Worm (Caenorhabditis elegans) whole organism, L2 larva: ENCODE results near the gene K02A6.3.

Experiments
- C34F6.9 ChIP-seq: fragments of 150-350 bp; optimal IDR thresholded peaks from 2 replicates; lab custom pipeline; 2014; ENCODE audit warnings: missing biosample characterization, missing genetic modification characterization
- F13H6.1 ChIP-seq: sonication (generic microtip); optimal IDR thresholded peaks from 2 replicates; lab custom pipeline; 2016; ENCODE audit warnings: missing genetic modification characterization, missing compliant biosample characterization
- alr-1 ChIP-seq: fragments of 150-350 bp; optimal IDR thresholded peaks from 2 replicates; lab custom pipeline; 2014; ENCODE audit warnings: missing biosample characterization, missing genetic modification characterization
- aly-2 ChIP-seq: fragments of 150-350 bp; optimal IDR thresholded peaks from 2 replicates; lab custom pipeline; 2014; ENCODE audit warnings: missing biosample characterization, missing genetic modification characterization
- ceh-16 ChIP-seq: fragments of 150-350 bp; optimal IDR thresholded peaks from 2 replicates; lab custom pipeline; 2014; ENCODE audit warnings: missing biosample characterization, missing genetic modification characterization
- ceh-82 ChIP-seq: fragments of 150-350 bp; optimal IDR thresholded peaks from 2 replicates; lab custom pipeline; 2014; ENCODE audit warnings: missing biosample characterization, missing genetic modification characterization
- crh-2 ChIP-seq: sonication (generic microtip); optimal IDR thresholded peaks from 2 replicates; lab custom pipeline; 2017; ENCODE audit warnings: missing biosample characterization, missing genetic modification characterization
- elt-1 ChIP-seq: fragments of 150-350 bp; optimal IDR thresholded peaks from 2 replicates; lab custom pipeline; 2014; ENCODE audit warnings: missing biosample characterization, missing genetic modification characterization
- fos-1 ChIP-seq: fragments of 150-350 bp; optimal IDR thresholded peaks from 2 replicates; lab custom pipeline; 2014; ENCODE audit warnings: missing biosample characterization, missing genetic modification characterization
- gmeb-1 ChIP-seq: fragments of 150-350 bp; optimal IDR thresholded peaks from 2 replicates; lab custom pipeline; 2014; ENCODE audit warnings: missing biosample characterization, missing genetic modification characterization
- lin-13 ChIP-seq: fragments of 150-350 bp; optimal IDR thresholded peaks from 2 replicates; lab custom pipeline; 2014; ENCODE audit warnings: missing biosample characterization, missing genetic modification reagents, missing genetic modification characterization
- lin-39 ChIP-seq: fragments of 150-350 bp; optimal IDR thresholded peaks from 2 replicates; lab custom pipeline; 2014; ENCODE audit warnings: missing biosample characterization, missing genetic modification reagents, missing genetic modification characterization
- mab-5 ChIP-seq: fragments of 150-350 bp; optimal IDR thresholded peaks from 2 replicates; lab custom pipeline; 2014; ENCODE audit warnings: missing biosample characterization, missing genetic modification characterization
- mbf-1 ChIP-seq: sonication (generic microtip); optimal IDR thresholded peaks from 2 replicates; lab custom pipeline; 2017; ENCODE audit warnings: missing biosample characterization, missing genetic modification characterization
- mdl-1 ChIP-seq, 2 experiments: fragments of 150-350 bp in 1 of 2; sonication (generic microtip) in 1 of 2; optimal IDR thresholded peaks; 2 replicates each; lab custom pipeline; 2017; ENCODE audit warnings: missing biosample characterization in 2 of 2, missing genetic modification characterization in 2 of 2
- nhr-10 ChIP-seq: sonication (generic microtip); optimal IDR thresholded peaks from 2 replicates; lab custom pipeline; 2017; ENCODE audit warnings: missing biosample characterization, missing genetic modification characterization
- nhr-11 ChIP-seq: fragments of 150-350 bp; optimal IDR thresholded peaks from 2 replicates; lab custom pipeline; 2014; ENCODE audit warnings: missing biosample characterization, missing genetic modification characterization
- nhr-12 ChIP-seq: fragments of 150-350 bp; optimal IDR thresholded peaks from 2 replicates; lab custom pipeline; 2014; ENCODE audit warnings: missing biosample characterization, missing genetic modification characterization
- nhr-129 ChIP-seq: fragments of 150-350 bp; optimal IDR thresholded peaks from 2 replicates; lab custom pipeline; 2014; ENCODE audit warnings: missing biosample characterization, missing genetic modification characterization
- nhr-21 ChIP-seq: fragments of 150-350 bp; optimal IDR thresholded peaks from 2 replicates; lab custom pipeline; 2014; ENCODE audit warnings: missing biosample characterization, missing genetic modification characterization
- nhr-237 ChIP-seq: fragments of 150-350 bp; optimal IDR thresholded peaks from 2 replicates; lab custom pipeline; 2014; ENCODE audit warnings: missing biosample characterization, missing genetic modification characterization
- nhr-25 ChIP-seq: fragments of 150-350 bp; sonication (generic microtip); optimal IDR thresholded peaks from 3 replicates; lab custom pipeline; 2014; ENCODE audit warnings: missing biosample characterization, missing genetic modification characterization
- nhr-6 ChIP-seq: fragments of 150-350 bp; optimal IDR thresholded peaks from 2 replicates; lab custom pipeline; 2014; ENCODE audit warnings: missing biosample characterization, missing genetic modification characterization
- nhr-77 ChIP-seq: fragments of 150-350 bp; optimal IDR thresholded peaks from 2 replicates; lab custom pipeline; 2014; ENCODE audit warnings: missing biosample characterization, missing genetic modification characterization
- peb-1 ChIP-seq: fragments of 150-350 bp; optimal IDR thresholded peaks from 2 replicates; lab custom pipeline; 2014; ENCODE audit warnings: missing biosample characterization, missing genetic modification characterization
- sem-4 ChIP-seq: fragments of 150-350 bp; optimal IDR thresholded peaks from 2 replicates; lab custom pipeline; 2014; ENCODE audit warnings: missing biosample characterization, missing genetic modification reagents, missing genetic modification characterization
- skn-1 ChIP-seq: sonication (generic microtip); optimal IDR thresholded peaks from 2 replicates; lab custom pipeline; 2017; ENCODE audit warnings: missing biosample characterization, missing genetic modification characterization
- sma-3 ChIP-seq: sonication (generic microtip); optimal IDR thresholded peaks from 2 replicates; lab custom pipeline; 2016; ENCODE audit warnings: missing genetic modification reagents, missing genetic modification characterization, missing compliant biosample characterization
- sma-9 ChIP-seq, 2 experiments: fragments of 150-350 bp in 1 of 2; sonication (generic microtip) in 1 of 2; optimal IDR thresholded peaks; 2 replicates each; lab custom pipeline; 2014 to 2016; ENCODE audit warnings: missing genetic modification characterization in 2 of 2, mild to moderate bottlenecking in 1 of 2, missing biosample characterization in 1 of 2, missing compliant biosample characterization in 1 of 2, missing genetic modification reagents in 1 of 2, moderate library complexity in 1 of 2
- unc-55 ChIP-seq: fragments of 150-350 bp; sonication (generic microtip); optimal IDR thresholded peaks from 3 replicates; lab custom pipeline; 2014; ENCODE audit warnings: missing biosample characterization, missing genetic modification reagents, missing genetic modification characterization
- zag-1 ChIP-seq: fragments of 150-350 bp; optimal IDR thresholded peaks from 2 replicates; lab custom pipeline; 2014; ENCODE audit warnings: missing biosample characterization, missing genetic modification characterization
- ztf-11 ChIP-seq: sonication (generic microtip); optimal IDR thresholded peaks from 2 replicates; lab custom pipeline; 2017; ENCODE audit warnings: missing biosample characterization, missing genetic modification characterization
- ztf-4 ChIP-seq: fragments of 150-350 bp; optimal IDR thresholded peaks from 2 replicates; lab custom pipeline; 2014; ENCODE audit warnings: missing biosample characterization, missing genetic modification characterization

Gene K02A6.3

DNA sequence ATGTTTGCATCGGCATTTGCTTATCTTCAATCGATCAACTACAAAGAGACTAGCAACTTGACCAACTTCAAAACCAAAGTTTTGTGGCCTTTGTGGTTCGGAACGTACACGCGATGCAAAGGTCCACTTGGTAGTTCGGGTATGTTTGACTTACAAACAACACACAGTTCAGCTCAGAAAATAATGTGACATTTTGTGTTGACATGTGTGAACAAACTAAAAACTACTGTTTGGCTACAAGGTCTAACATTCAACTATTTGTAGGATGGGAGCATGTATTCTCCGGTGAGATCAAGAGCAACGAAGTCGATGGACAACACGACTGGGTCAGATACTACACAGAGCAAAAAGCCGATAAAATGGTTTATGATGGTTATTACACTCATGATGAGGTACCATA, 15.4 kb upstream of the K02A6.3 start:
- no peak for TF ChIP-seq unc-55 (GFP tag; lab: Kevin White, UChicago)
- no peak for TF ChIP-seq ztf-11 (tag; lab: Kevin White, UChicago)
- TF ChIP-seq ceh-16 = no peak
- TF ChIP-seq mbf-1 (tag; lab: Kevin White, UChicago) = no peak
- no peak for TF ChIP-seq nhr-10 (tag; lab: Kevin White, UChicago)
- no peak for TF ChIP-seq mab-5 (tag; lab: Kevin White, UChicago)
- TF ChIP-seq ztf-4 (tag; lab: Kevin White, UChicago) = no peak
- no peak for TF ChIP-seq mdl-1 (tag; optimal IDR thresholded peaks at IDR 0.05; lab: Kevin White, UChicago)

DNA sequence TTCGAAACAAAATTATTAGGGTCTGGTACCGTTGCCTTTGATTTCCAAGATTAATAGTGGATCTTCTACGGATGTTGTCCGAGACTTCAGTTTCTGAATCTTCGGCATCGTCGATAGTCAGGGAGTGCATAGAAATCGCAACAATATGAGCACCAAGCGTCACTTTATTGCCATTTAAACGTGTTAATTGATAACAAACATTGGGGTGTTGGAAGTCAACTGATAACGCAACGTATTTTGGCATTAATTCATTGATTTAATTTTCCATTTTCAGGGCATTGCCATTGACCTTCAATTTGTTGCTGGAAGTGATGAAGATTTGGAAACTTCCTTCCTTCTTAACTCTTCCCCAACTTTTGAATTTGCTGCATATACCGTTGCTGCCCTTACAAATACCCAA, 14.4 kb upstream of the K02A6.3 start, which contains the start of gene kqt-2:
Gene kqt-2 (minus strand): TSS at position 244 of the 400 bp plus-strand sequence.
- TF ChIP-seq crh-2 = peak; percentile 32
- TF ChIP-seq peb-1 (tag; lab: Kevin White, UChicago) = no peak
- TF ChIP-seq fos-1 (tag; lab: Kevin White, UChicago) = peak; percentile 69

DNA sequence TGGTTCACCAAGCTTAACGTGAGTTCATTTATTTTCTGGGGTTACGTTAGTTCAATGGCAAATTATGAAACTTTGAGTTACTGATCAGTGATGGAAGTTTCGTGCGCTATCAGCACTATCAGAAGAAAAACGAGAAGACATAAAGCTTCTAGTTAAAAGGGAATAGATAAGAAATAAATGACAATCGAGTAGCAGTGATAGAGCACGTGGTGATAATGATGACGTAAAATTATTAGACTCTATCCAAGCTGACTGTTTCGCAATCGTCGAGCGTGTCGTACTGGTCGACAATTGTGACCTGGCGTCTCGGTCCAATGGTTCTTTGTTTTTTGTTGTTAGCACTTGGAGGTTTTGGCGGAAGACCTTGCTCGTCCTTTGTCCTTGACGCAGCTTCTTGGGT, 11.4 kb upstream of the K02A6.3 start:
- TF ChIP-seq lin-13 (GFP tag; lab: Kevin White, UChicago) (no peak), gmeb-1 (peak; percentile 54), F13H6.1 (no peak), nhr-11 (no peak), mdl-1 (tag; optimal IDR thresholded peaks at IDR 0.05; lab: Kevin White, UChicago) (peak in 1 of 2 experiments; percentile 52), aly-2 (tag; lab: Kevin White, UChicago) (no peak), sma-9 (GFP tag; optimal IDR thresholded peaks at IDR 0.05; lab: Kevin White, UChicago) (peak; percentile 82), sma-9 (tag; optimal IDR thresholded peaks at IDR 0.05; lab: Kevin White, UChicago) (no peak), fos-1 (tag; lab: Kevin White, UChicago) (peak; percentile 73), skn-1 (tag; lab: Kevin White, UChicago) (peak; percentile 47), crh-2 (peak; percentile 45), nhr-21 (tag; lab: Kevin White, UChicago) (no peak), sem-4 (tag; lab: Kevin White, UChicago) (no peak), ceh-16 (no peak), sma-3 (peak; percentile 22)

DNA sequence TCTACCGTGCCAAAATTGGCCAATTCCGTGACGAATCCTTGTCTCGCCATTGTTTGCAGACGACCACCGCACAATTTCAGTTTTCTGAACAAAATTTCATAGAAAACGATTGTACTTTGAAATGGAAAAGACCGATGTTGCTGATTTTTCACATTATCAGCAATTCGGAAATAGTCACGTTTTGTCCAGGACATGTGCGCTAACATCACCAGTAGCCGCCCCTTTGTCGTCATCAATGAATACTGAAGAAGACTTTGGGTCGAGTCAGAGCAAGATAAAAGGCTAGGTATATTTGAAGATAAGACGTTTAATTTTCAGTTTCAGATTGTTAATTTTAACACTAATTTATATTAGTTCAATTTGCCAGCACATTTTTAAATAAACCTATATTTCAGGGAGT, 10.2 kb upstream of the K02A6.3 start, which contains the start of gene endu-2:
Gene endu-2 (plus strand): TSS at position 396 of the 400 bp plus-strand sequence.
- no peak for TF ChIP-seq alr-1 (tag; lab: Kevin White, UChicago)
- TF ChIP-seq mdl-1 (tag; optimal IDR thresholded peaks at IDR 0.05; lab: Kevin White, UChicago) = peak in 1 of 2 experiments; percentile 35
- TF ChIP-seq nhr-77 = no peak
- no peak for TF ChIP-seq gmeb-1
- TF ChIP-seq lin-39 (tag; lab: Kevin White, UChicago) = no peak
- TF ChIP-seq elt-1 (tag; lab: Kevin White, UChicago) = no peak
- peak; percentile 32 for TF ChIP-seq F13H6.1
- TF ChIP-seq sma-9 (GFP tag; optimal IDR thresholded peaks at IDR 0.05; lab: Kevin White, UChicago) = peak; percentile 74
- TF ChIP-seq sma-9 (tag; optimal IDR thresholded peaks at IDR 0.05; lab: Kevin White, UChicago) = no peak
- TF ChIP-seq peb-1 (tag; lab: Kevin White, UChicago) = no peak
- TF ChIP-seq zag-1 = no peak
- TF ChIP-seq sma-3 = no peak
- peak; percentile 65 for TF ChIP-seq fos-1 (tag; lab: Kevin White, UChicago)
- TF ChIP-seq nhr-237 = no peak
- no peak for TF ChIP-seq ztf-4 (tag; lab: Kevin White, UChicago)

DNA sequence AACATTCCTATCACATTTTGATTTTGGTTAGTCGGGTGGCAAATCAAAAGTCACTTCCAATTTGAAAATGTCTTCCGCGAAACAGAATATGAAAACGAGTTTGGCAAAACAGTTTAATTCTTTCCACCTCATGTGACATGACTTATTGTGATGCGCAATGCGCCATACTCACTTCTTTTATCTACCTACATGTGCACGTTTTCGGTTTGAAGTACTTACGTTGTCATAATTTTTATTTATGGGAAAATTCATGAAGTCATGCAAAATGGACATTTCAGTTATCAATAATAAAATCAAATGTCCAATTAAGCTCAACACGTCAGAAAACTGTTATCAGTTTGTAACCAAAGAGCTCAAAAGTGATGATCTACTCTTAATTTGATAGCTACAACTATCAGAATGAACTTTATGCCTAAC, 6.9 kb upstream of the K02A6.3 start:
- TF ChIP-seq C34F6.9 (tag; lab: Kevin White, UChicago) (peak; percentile 8), nhr-129 (tag; lab: Kevin White, UChicago) (peak; percentile 68), sma-3 (peak; percentile 50), sem-4 (tag; lab: Kevin White, UChicago) (no peak), fos-1 (tag; lab: Kevin White, UChicago) (peak; percentile 50), nhr-11 (no peak), nhr-25 (tag; lab: Kevin White, UChicago) (peak; percentile 65), nhr-12 (tag; lab: Kevin White, UChicago) (no peak), crh-2 (peak; percentile 23), nhr-6 (peak; percentile 17), gmeb-1 (peak; percentile 55), unc-55 (GFP tag; lab: Kevin White, UChicago) (no peak), ceh-82 (no peak), alr-1 (tag; lab: Kevin White, UChicago) (no peak), zag-1 (no peak)
